Worm (Caenorhabditis elegans): ENCODE results near the gene ilys-4.
A peak's percentile ranks its signal among the peaks of the same experiment; 100 is the strongest.

ilys-4 gene

DNA sequence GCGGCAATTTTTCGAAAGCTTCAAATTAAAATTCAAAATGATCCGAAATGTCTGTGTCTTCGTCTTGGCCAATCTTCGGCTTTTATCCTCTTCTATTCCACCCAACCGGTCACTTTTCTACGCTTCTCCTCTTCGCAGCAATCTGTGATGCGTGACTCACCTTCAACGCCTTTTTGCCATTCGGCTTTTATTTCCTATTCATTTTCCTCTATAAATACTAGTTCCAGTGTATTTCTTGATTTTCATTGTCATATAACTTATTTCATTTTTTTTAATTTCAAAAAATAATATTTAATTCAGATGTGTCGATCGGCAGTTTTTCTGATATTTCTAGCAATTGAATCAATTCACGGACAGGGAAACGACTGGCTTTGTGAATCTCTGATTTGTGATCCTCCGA is 22.8 kb upstream of the ilys-4 start, which contains the start of gene C49H3.16:
C49H3.16 (plus strand) TSS at position 301 of the 400 bp plus-strand sequence.
- TF ChIP-seq aly-2 (tag; optimal IDR thresholded peaks at IDR 0.05) (no peak), hmg-11 (tag; optimal IDR thresholded peaks at IDR 0.05) (no peak), nhr-76 (tag; optimal IDR thresholded peaks at IDR 0.05) (no peak), ama-1 (optimal IDR thresholded peaks at IDR 0.05) (no peak), tbx-2 (tag; optimal IDR thresholded peaks at IDR 0.05) (no peak), ceh-28 (tag; optimal IDR thresholded peaks at IDR 0.05) (no peak), fos-1 (tag; optimal IDR thresholded peaks at IDR 0.05) (no peak), nhr-237 (tag; optimal IDR thresholded peaks at IDR 0.05) (no peak)

DNA sequence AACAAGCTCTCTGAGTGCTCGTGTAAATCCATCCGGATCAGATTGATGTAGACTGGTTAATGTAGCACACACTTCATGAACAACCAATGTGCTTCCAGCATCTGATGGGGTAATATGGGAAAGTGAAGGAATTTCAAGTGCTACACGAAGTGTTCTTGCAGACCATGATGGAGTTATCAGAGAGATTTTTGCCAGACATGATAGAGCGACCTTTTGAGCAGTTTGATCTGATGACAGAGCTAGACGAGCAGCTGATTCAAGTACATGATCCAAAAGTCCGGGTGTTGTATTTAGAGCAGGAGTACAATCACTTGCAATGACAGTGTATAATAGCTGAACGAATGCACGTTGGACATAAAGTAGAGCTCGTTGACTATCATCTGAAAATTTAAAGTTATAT is 20.5 kb upstream of the ilys-4 start:
- TF ChIP-seq zag-1 (tag; optimal IDR thresholded peaks at IDR 0.05): no peak
- no peak for TF ChIP-seq nhr-28 (tag; optimal IDR thresholded peaks at IDR 0.05)
- no peak for TF ChIP-seq tbx-2 (tag; optimal IDR thresholded peaks at IDR 0.05)
- no peak for TF ChIP-seq pha-4 (tag; optimal IDR thresholded peaks at IDR 0.05)
- no peak for TF ChIP-seq nhr-11 (tag; optimal IDR thresholded peaks at IDR 0.05)
- no peak for TF ChIP-seq mdl-1 (tag; optimal IDR thresholded peaks at IDR 0.05)

DNA sequence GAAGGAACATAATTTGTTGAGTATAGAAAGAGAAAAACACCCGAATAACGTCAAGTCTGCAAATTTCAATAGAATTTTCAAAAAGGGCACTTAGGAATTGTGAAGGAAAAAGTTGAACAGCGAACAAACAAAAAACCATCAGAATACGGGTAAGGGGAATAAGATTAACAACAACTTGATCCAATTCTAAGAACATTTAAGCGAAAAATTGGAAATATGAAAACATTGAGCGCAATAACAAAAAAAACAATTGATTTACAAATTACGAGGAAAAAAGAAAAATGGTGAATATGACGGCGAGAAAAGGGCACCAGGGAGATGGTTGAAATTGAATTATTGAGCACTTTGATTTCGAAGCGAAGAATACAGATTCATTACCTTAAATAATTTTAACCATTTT is 19.6 kb upstream of the ilys-4 start:
- TF ChIP-seq fkh-2 (tag; optimal IDR thresholded peaks at IDR 0.05) (no peak), fos-1 (tag; optimal IDR thresholded peaks at IDR 0.05) (no peak), ztf-4 (tag; optimal IDR thresholded peaks at IDR 0.05) (no peak), ceh-16 (tag; optimal IDR thresholded peaks at IDR 0.05) (no peak), elt-2 (tag; optimal IDR thresholded peaks at IDR 0.05) (no peak), mdl-1 (tag; optimal IDR thresholded peaks at IDR 0.05) (no peak), snpc-4 (tag; optimal IDR thresholded peaks at IDR 0.05) (no peak)

DNA sequence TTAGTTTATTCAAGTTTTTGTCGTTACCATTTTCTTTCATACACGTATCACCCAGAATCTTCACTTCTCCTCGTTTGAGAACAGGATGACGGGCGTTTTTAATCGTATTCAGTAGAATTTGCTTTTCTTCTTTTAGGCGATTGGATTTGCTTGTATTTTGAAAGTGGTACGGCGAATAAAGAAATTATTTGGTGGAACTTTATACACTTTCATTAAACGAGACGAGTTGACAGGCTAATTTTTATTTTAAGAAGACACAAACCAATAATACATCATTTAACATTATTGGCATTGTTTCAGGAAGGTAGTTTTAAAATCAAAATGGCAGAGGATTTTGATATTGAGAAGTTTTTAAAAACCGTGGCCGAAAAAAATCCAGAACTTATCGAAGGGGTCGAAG is 17.6 kb upstream of the ilys-4 start, which contains the start of gene C49H3.4:
C49H3.4 (plus strand) TSS at position 301 of the 400 bp plus-strand sequence.
- TF ChIP-seq eor-1 (tag; optimal IDR thresholded peaks at IDR 0.05) (no peak), jun-1 (tag; optimal IDR thresholded peaks at IDR 0.05) (no peak), unc-62 (GFP tag; optimal IDR thresholded peaks at IDR 0.05) (no peak)

DNA sequence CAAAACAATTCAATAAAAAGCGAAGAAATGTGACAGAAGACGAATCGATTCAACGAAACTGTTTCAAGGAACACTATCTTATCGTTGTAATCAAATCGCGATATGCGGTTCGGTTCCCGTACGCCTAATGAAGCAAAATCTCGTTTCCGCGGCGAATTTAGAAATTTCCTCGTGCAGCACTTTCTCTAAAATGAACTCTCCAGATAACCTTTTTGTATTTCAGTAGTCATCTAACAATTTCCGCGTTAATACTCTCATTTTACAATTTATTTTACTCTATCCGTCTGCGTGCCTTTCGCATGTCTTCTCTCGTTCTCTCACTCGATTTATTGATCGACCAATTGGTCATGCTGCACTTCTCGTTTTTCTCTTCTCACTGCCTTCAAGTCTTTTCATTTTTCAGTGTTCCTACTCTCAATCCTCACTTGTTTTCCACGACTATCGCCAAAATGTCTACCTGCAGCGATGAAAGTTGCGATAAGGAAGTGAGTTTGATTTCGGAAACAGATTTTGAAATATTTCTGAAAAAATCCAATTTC is 12.9 kb upstream of the ilys-4 start, which contains the start of the genes npp-27 and ntl-4:
npp-27 (minus strand) TSS at position 51 of the 539 bp plus-strand sequence.
ntl-4 (plus strand) TSS at position 379 of the 539 bp plus-strand sequence.
- TF ChIP-seq nhr-76 (tag; optimal IDR thresholded peaks at IDR 0.05) (no peak), pha-4 (tag; optimal IDR thresholded peaks at IDR 0.05) (peak; percentile 25), mml-1 (tag; optimal IDR thresholded peaks at IDR 0.05) (no peak), lin-15B (tag; optimal IDR thresholded peaks at IDR 0.05) (no peak), nhr-11 (tag; optimal IDR thresholded peaks at IDR 0.05) (no peak), egl-5 (tag; optimal IDR thresholded peaks at IDR 0.05) (peak; percentile 76), ceh-28 (tag; optimal IDR thresholded peaks at IDR 0.05) (peak; percentile 58), elt-3 (tag; optimal IDR thresholded peaks at IDR 0.05) (no peak), ztf-4 (tag; optimal IDR thresholded peaks at IDR 0.05) (no peak), ztf-11 (tag; optimal IDR thresholded peaks at IDR 0.05) (no peak), lsy-12 (tag; optimal IDR thresholded peaks at IDR 0.05) (no peak), tbx-2 (tag; optimal IDR thresholded peaks at IDR 0.05) (no peak), mdl-1 (tag; optimal IDR thresholded peaks at IDR 0.05) (no peak), R02D3.7 (tag; optimal IDR thresholded peaks at IDR 0.05) (no peak), nfya-1 (tag; optimal IDR thresholded peaks at IDR 0.05; ENCODE audit: insufficient read depth) (peak; percentile 36), ama-1 (optimal IDR thresholded peaks at IDR 0.05) (peak; percentile 83), ceh-9 (tag; optimal IDR thresholded peaks at IDR 0.05) (no peak), aly-2 (tag; optimal IDR thresholded peaks at IDR 0.05) (no peak), nhr-67 (tag; optimal IDR thresholded peaks at IDR 0.05) (no peak)

DNA sequence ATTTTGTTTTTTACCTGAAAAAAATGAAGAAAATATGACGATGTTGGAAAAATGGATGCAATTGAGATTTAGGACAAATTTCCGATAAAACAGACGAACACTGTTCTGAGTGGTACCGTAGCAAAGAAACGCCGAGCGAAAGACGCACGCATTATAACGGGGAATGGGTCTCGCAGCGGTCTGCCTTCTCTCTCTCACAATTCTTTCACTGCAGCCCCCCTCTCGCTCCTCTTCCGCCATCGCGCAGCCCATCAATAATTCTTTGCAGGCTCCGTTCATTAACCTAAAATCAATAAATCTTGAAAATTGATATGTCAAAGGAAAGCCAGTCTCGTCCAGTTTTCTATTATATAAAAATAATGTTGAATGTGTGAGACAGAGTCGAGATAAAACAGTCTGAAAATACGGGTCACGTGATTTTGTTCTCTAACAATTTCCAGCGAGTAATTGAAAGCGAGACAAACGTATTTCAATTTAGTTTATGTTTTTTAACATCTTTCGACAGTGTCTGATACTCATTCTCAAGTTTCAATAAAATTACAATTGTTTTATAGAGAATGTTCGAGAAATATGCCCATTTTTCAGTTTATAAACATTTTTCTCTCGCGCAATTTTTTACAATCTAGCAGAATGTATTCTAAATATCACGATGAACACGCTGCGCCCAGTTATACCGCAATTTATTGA is 12.3 kb upstream of the ilys-4 start:
- no peak for TF ChIP-seq nhr-237 (tag; optimal IDR thresholded peaks at IDR 0.05)
- no peak for TF ChIP-seq egl-27 (tag; optimal IDR thresholded peaks at IDR 0.05)
- TF ChIP-seq hmg-11 (tag; optimal IDR thresholded peaks at IDR 0.05): peak; percentile 28
- peak; percentile 35 for TF ChIP-seq nfya-1 (tag; optimal IDR thresholded peaks at IDR 0.05; ENCODE audit: insufficient read depth)
- no peak for TF ChIP-seq daf-12 (tag; optimal IDR thresholded peaks at IDR 0.05)
- TF ChIP-seq zag-1 (tag; optimal IDR thresholded peaks at IDR 0.05): no peak
- TF ChIP-seq elt-2 (tag; optimal IDR thresholded peaks at IDR 0.05): peak; percentile 22
- peak; percentile 35 for TF ChIP-seq pha-4 (tag; optimal IDR thresholded peaks at IDR 0.05)
- TF ChIP-seq ama-1 (optimal IDR thresholded peaks at IDR 0.05): peak; percentile 22
- TF ChIP-seq lin-15B (tag; optimal IDR thresholded peaks at IDR 0.05): peak; percentile 1
- peak; percentile 73 for TF ChIP-seq lin-39 (tag; optimal IDR thresholded peaks at IDR 0.05)

All from whole organism, L3 larva.